Fruit fly (Drosophila melanogaster) whole organism, embryonic: Measurements from ENCODE around the gene CG7656.
A peak's percentile ranks its signal among the peaks of the same experiment; 100 is the strongest.

Experiments used
- Blimp-1 ChIP-seq: fragments of 200-800 bp; sonication (Bioruptor generic); optimal IDR thresholded peaks from 3 replicates; lab custom pipeline; 2018; ENCODE audit warnings: missing biosample characterization, missing genetic modification characterization, mild to moderate bottlenecking, moderate library complexity, missing genetic modification reagents
- CG10366 ChIP-seq: fragments of 200-800 bp; sonication (Bioruptor generic); IDR thresholded peaks from 2 replicates; pipeline ENCODE4 v1.3.6; 2022; ENCODE audit warnings: missing biosample characterization, missing genetic modification characterization
- CG11560 ChIP-seq: fragments of 200-800 bp; sonication (Bioruptor generic); IDR thresholded peaks from 3 replicates; pipeline ENCODE4 v1.3.6; 2022; ENCODE audit warnings: missing biosample characterization, missing genetic modification characterization
- CG12391 ChIP-seq: fragments of 200-800 bp; sonication (Bioruptor generic); optimal IDR thresholded peaks from 3 replicates; lab custom pipeline; 2018; ENCODE audit warnings: missing biosample characterization, mild to moderate bottlenecking, missing genetic modification characterization, moderate library complexity
- CG12769 ChIP-seq: fragments of 200-800 bp; sonication (Bioruptor generic); optimal IDR thresholded peaks from 2 replicates; lab custom pipeline; 2019; ENCODE audit warnings: missing biosample characterization, mild to moderate bottlenecking, missing genetic modification characterization, moderate library complexity
- CG14050 ChIP-seq: fragments of 200-800 bp; sonication (Bioruptor generic); IDR thresholded peaks from 3 replicates; pipeline ENCODE4 v1.3.6; 2022; ENCODE audit warnings: missing biosample characterization, missing genetic modification characterization
- CG15479 ChIP-seq: fragments of 200-800 bp; sonication (Bioruptor generic); optimal IDR thresholded peaks from 3 replicates; lab custom pipeline; 2019; ENCODE audit warnings: missing biosample characterization, mild to moderate bottlenecking, missing genetic modification characterization, moderate library complexity
- CG16863 ChIP-seq: fragments of 200-800 bp; sonication (Bioruptor generic); optimal IDR thresholded peaks from 3 replicates; lab custom pipeline; 2016; ENCODE audit warnings: missing biosample characterization, missing genetic modification characterization
- CG18619 ChIP-seq: fragments of 200-800 bp; sonication (Bioruptor generic); optimal IDR thresholded peaks from 3 replicates; lab custom pipeline; 2017; ENCODE audit warnings: missing biosample characterization, mild to moderate bottlenecking, missing genetic modification characterization
- CG2120 ChIP-seq: fragments of 200-800 bp; sonication (Bioruptor generic); optimal IDR thresholded peaks from 3 replicates; lab custom pipeline; 2016; ENCODE audit warnings: missing biosample characterization, missing genetic modification characterization
- CG2678 ChIP-seq: fragments of 200-800 bp; sonication (Bioruptor generic); optimal IDR thresholded peaks from 3 replicates; lab custom pipeline; 2019; ENCODE audit warnings: missing biosample characterization, mild to moderate bottlenecking, missing genetic modification characterization, moderate library complexity
- CG6813 ChIP-seq: fragments of 200-800 bp; sonication (Bioruptor generic); optimal IDR thresholded peaks from 2 replicates; lab custom pipeline; 2017; ENCODE audit warnings: missing biosample characterization, missing genetic modification characterization, mild to moderate bottlenecking, moderate library complexity, missing genetic modification reagents
- CG7839 ChIP-seq: fragments of 200-800 bp; sonication (Bioruptor generic); optimal IDR thresholded peaks from 3 replicates; lab custom pipeline; 2018; ENCODE audit warnings: missing biosample characterization, mild to moderate bottlenecking, missing genetic modification characterization, moderate library complexity
- D19A ChIP-seq: fragments of 200-800 bp; optimal IDR thresholded peaks from 3 replicates; lab custom pipeline; 2019; ENCODE audit warnings: missing biosample characterization, mild to moderate bottlenecking, missing genetic modification characterization, moderate library complexity
- Fer2 ChIP-seq: fragments of 200-800 bp; sonication (Bioruptor generic); optimal IDR thresholded peaks from 2 replicates; lab custom pipeline; 2018; ENCODE audit warnings: missing biosample characterization, mild to moderate bottlenecking, missing genetic modification characterization, moderate library complexity
- Hr51 ChIP-seq, 2 experiments: fragments of 200-800 bp; sonication (Bioruptor generic); optimal IDR thresholded peaks; 2 replicates in 1 of 2; 3 replicates in 1 of 2; lab custom pipeline; 2016 to 2018; ENCODE audit warnings: missing biosample characterization in 2 of 2, missing genetic modification characterization in 2 of 2, mild to moderate bottlenecking in 1 of 2, moderate library complexity in 1 of 2
- Hr78 ChIP-seq, 2 experiments: fragments of 200-800 bp in 1 of 2; fragments of >200 bp in 1 of 2; sonication (Bioruptor generic) in 1 of 2; optimal IDR thresholded peaks; 2 replicates each; lab custom pipeline; 2017 to 2019; ENCODE audit warnings: missing biosample characterization in 2 of 2, missing genetic modification characterization in 2 of 2, mild to moderate bottlenecking in 1 of 2, moderate library complexity in 1 of 2
- Mad ChIP-seq: fragments of 200-800 bp; sonication (Bioruptor generic); optimal IDR thresholded peaks from 2 replicates; lab custom pipeline; 2016; ENCODE audit warnings: missing biosample characterization, missing genetic modification characterization
- Oli ChIP-seq: fragments of 200-800 bp; sonication (Bioruptor generic); optimal IDR thresholded peaks from 2 replicates; lab custom pipeline; 2018; ENCODE audit warnings: missing biosample characterization, mild to moderate bottlenecking, missing genetic modification characterization, moderate library complexity
- Pdp1 ChIP-seq, 2 experiments: fragments of 200-800 bp; sonication (Bioruptor generic); optimal IDR thresholded peaks; 3 replicates each; lab custom pipeline; 2016; ENCODE audit warnings: missing biosample characterization in 2 of 2, missing genetic modification characterization in 2 of 2, mild to moderate bottlenecking in 1 of 2, moderate library complexity in 1 of 2
- Ptx1 ChIP-seq: fragments of 200-800 bp; sonication (Bioruptor generic); IDR thresholded peaks from 2 replicates; pipeline ENCODE4 v1.3.6; 2022; ENCODE audit warnings: missing biosample characterization, missing genetic modification characterization
- Rfx ChIP-seq: fragments of 200-800 bp; sonication (Bioruptor generic); IDR thresholded peaks from 2 replicates; pipeline ENCODE4 v1.3.6; 2022; ENCODE audit warnings: missing biosample characterization, missing genetic modification characterization
- Sox102F ChIP-seq: fragments of 200-800 bp; sonication (Bioruptor generic); optimal IDR thresholded peaks from 2 replicates; lab custom pipeline; 2018; ENCODE audit warnings: missing biosample characterization, mild to moderate bottlenecking, missing genetic modification characterization, moderate library complexity
- bsh ChIP-seq, 2 experiments: fragments of 200-800 bp; sonication (Bioruptor generic); optimal IDR thresholded peaks; 2 replicates each; lab custom pipeline; 2017 to 2018; ENCODE audit warnings: mild to moderate bottlenecking in 2 of 2, missing biosample characterization in 2 of 2, missing genetic modification characterization in 2 of 2, moderate library complexity in 1 of 2
- chm ChIP-seq: fragments of 200-800 bp; sonication (Bioruptor generic); IDR thresholded peaks from 2 replicates; pipeline ENCODE4 v1.3.6; 2022; ENCODE audit warnings: missing biosample characterization, missing genetic modification characterization
- ci ChIP-seq: fragments of 200-800 bp; sonication (Bioruptor generic); IDR thresholded peaks from 3 replicates; pipeline ENCODE4 v1.3.6; 2022; ENCODE audit warnings: missing biosample characterization, missing genetic modification characterization
- dmrt99B ChIP-seq: fragments of 200-800 bp; sonication (Bioruptor generic); optimal IDR thresholded peaks from 2 replicates; lab custom pipeline; 2018; ENCODE audit warnings: missing biosample characterization, mild to moderate bottlenecking, missing genetic modification characterization, moderate library complexity
- dpn ChIP-seq, 2 experiments: fragments of 200-800 bp; sonication (Bioruptor generic); optimal IDR thresholded peaks; 3 replicates each; lab custom pipeline; 2016; ENCODE audit warnings: missing biosample characterization in 2 of 2, missing genetic modification characterization in 2 of 2
- ems ChIP-seq: fragments of 200-800 bp; sonication (Bioruptor generic); optimal IDR thresholded peaks from 3 replicates; lab custom pipeline; 2016; ENCODE audit warnings: missing biosample characterization, missing genetic modification characterization
- fru ChIP-seq: fragments of >200 bp; optimal IDR thresholded peaks from 2 replicates; lab custom pipeline; 2017
- grau ChIP-seq: fragments of 200-800 bp; optimal IDR thresholded peaks from 3 replicates; lab custom pipeline; 2019; ENCODE audit warnings: missing biosample characterization, mild to moderate bottlenecking, missing genetic modification characterization, moderate library complexity
- grn ChIP-seq: fragments of 200-800 bp; sonication (Bioruptor generic); optimal IDR thresholded peaks from 3 replicates; lab custom pipeline; 2017; ENCODE audit warnings: missing biosample characterization, missing genetic modification characterization
- hkb ChIP-seq, 2 experiments: fragments of 200-800 bp in 1 of 2; fragments of >200 bp in 1 of 2; sonication (Bioruptor generic) in 1 of 2; IDR thresholded peaks in 1 of 2; optimal IDR thresholded peaks in 1 of 2; 2 replicates each; pipeline versions ENCODE4 v1.3.6 to Lab custom; 2017 to 2022; ENCODE audit warnings: missing biosample characterization in 1 of 2, missing genetic modification characterization in 1 of 2
- inv ChIP-seq: fragments of 200-800 bp; sonication (Bioruptor generic); IDR thresholded peaks from 2 replicates; pipeline ENCODE4 v1.3.6; 2022; ENCODE audit warnings: missing biosample characterization, missing genetic modification characterization; ENCODE audit not compliant: partially characterized antibody
- kay ChIP-seq: fragments of 200-800 bp; sonication (Bioruptor generic); optimal IDR thresholded peaks from 2 replicates; lab custom pipeline; 2016; ENCODE audit warnings: missing biosample characterization, missing genetic modification characterization
- knrl ChIP-seq: fragments of 200-800 bp; sonication (Bioruptor generic); IDR thresholded peaks from 3 replicates; pipeline ENCODE4 v1.3.6; 2022; ENCODE audit warnings: missing biosample characterization, missing genetic modification characterization; ENCODE audit not compliant: partially characterized antibody
- lab ChIP-seq: fragments of 200-800 bp; sonication (Bioruptor generic); optimal IDR thresholded peaks from 3 replicates; lab custom pipeline; 2017; ENCODE audit warnings: missing biosample characterization, missing genetic modification characterization, mild to moderate bottlenecking, moderate library complexity, missing genetic modification reagents
- prd ChIP-seq, 3 experiments: fragments of >200 bp in 2 of 3; fragments of 200-800 bp in 1 of 3; sonication (Bioruptor generic) in 1 of 3; optimal IDR thresholded peaks in 2 of 3; IDR thresholded peaks in 1 of 3; 2 replicates in 2 of 3; 3 replicates in 1 of 3; pipeline versions ENCODE4 v1.3.6 to Lab custom; 2017 to 2022; ENCODE audit warnings: missing biosample characterization in 1 of 3, missing genetic modification characterization in 1 of 3
- ranshi ChIP-seq: fragments of 200-800 bp; sonication (Bioruptor generic); IDR thresholded peaks from 2 replicates; pipeline ENCODE4 v1.3.6; 2022; ENCODE audit warnings: missing biosample characterization, missing genetic modification characterization
- shn ChIP-seq: fragments of 200-800 bp; sonication (Bioruptor generic); optimal IDR thresholded peaks from 3 replicates; lab custom pipeline; 2016; ENCODE audit warnings: missing biosample characterization, missing genetic modification characterization
- twi ChIP-seq: fragments of 200-800 bp; optimal IDR thresholded peaks from 2 replicates; lab custom pipeline; 2019; ENCODE audit warnings: missing biosample characterization, mild to moderate bottlenecking, missing genetic modification characterization, moderate library complexity
- wdn ChIP-seq: fragments of 200-800 bp; sonication (Bioruptor generic); IDR thresholded peaks from 2 replicates; pipeline ENCODE4 v1.3.6; 2022; ENCODE audit warnings: missing biosample characterization, missing genetic modification characterization
- zfh1 ChIP-seq: fragments of 200-800 bp; sonication (Bioruptor generic); IDR thresholded peaks from 3 replicates; pipeline ENCODE4 v1.3.6; 2022; ENCODE audit warnings: missing biosample characterization, missing genetic modification characterization

CG7656 gene

dm6 chr3L:15595175-15595724 is 7.3 kb upstream of the CG7656 start (continued):
- TF ChIP-seq CG2678 (peak; percentile 6), prd (optimal IDR thresholded peaks at IDR 0.05; lab: Kevin White, UChicago) (no peak), prd (GFP tag; IDR thresholded peaks at IDR 0.05; lab: Robert Waterston, UW) (0 out of 3 replicates have a peak, but pooled peaks have one; percentile 26), Blimp-1 (GFP tag; lab: Kevin White, UChicago) (peak; percentile 9), chm (0 out of 2 replicates have a peak, but pooled peaks have one; percentile 20), hkb (optimal IDR thresholded peaks at IDR 0.05; lab: Kevin White, UChicago) (no peak), hkb (GFP tag; IDR thresholded peaks at IDR 0.05; lab: Robert Waterston, UW) (0 out of 2 replicates have a peak, but pooled peaks have one; percentile 10), Rfx (GFP tag; lab: Robert Waterston, UW) (peak; percentile 14; the same call in 1 of the 2 replicates), CG11560 (tag; lab: Robert Waterston, UW) (no peak), Pdp1 (GFP tag; optimal IDR thresholded peaks at IDR 0.05; lab: Kevin White, UChicago) (peak in 1 of 2 experiments; percentile 35), zfh1 (GFP tag; lab: Robert Waterston, UW) (0 out of 3 replicates have a peak, but pooled peaks have one; percentile 34), CG18619 (GFP tag; lab: Kevin White, UChicago) (no peak), inv (GFP tag; lab: Robert Waterston, UW) (no peak), CG12769 (tag; lab: Kevin White, UChicago) (peak; percentile 5), grn (GFP tag; lab: Kevin White, UChicago) (peak; percentile 46), dpn (GFP tag; optimal IDR thresholded peaks at IDR 0.05; lab: Kevin White, UChicago) (no peak), bsh (GFP tag; optimal IDR thresholded peaks at IDR 0.05; lab: Kevin White, UChicago) (peak in 1 of 2 experiments; percentile 29), ranshi (GFP tag; lab: Robert Waterston, UW) (peak; percentile 44; the same call in 1 of the 2 replicates), Fer2 (tag; lab: Kevin White, UChicago) (no peak), Hr51 (GFP tag; optimal IDR thresholded peaks at IDR 0.05; lab: Kevin White, UChicago) (peak in 1 of 2 experiments; percentile 29), shn (GFP tag; lab: Kevin White, UChicago) (no peak), Ptx1 (GFP tag; lab: Robert Waterston, UW) (no peak; the same call in 1 of the 2 replicates), CG2120 (GFP tag; lab: Kevin White, UChicago) (peak; percentile 42), CG12391 (tag; lab: Kevin White, UChicago) (peak; percentile 23), lab (GFP tag; lab: Kevin White, UChicago) (peak; percentile 29), CG7839 (tag; lab: Kevin White, UChicago) (peak; percentile 21), kay (GFP tag; lab: Kevin White, UChicago) (peak; percentile 8), CG6813 (GFP tag; lab: Kevin White, UChicago) (no peak), fru (no peak), CG15479 (GFP tag; lab: Kevin White, UChicago) (peak; percentile 63), dmrt99B (tag; lab: Kevin White, UChicago) (peak; percentile 10), Sox102F (GFP tag; lab: Kevin White, UChicago) (peak; percentile 14), D19A (tag; lab: Kevin White, UChicago) (peak; percentile 52), grau (tag; lab: Kevin White, UChicago) (peak; percentile 23), Mad (GFP tag; lab: Kevin White, UChicago) (no peak), ci (GFP tag; lab: Robert Waterston, UW) (0 out of 3 replicates have a peak, but pooled peaks have one; percentile 39), knrl (no peak), Hr78 (GFP tag; optimal IDR thresholded peaks at IDR 0.05; lab: Kevin White, UChicago) (peak in 1 of 2 experiments; percentile 17), CG16863 (GFP tag; lab: Kevin White, UChicago) (peak; percentile 15), wdn (GFP tag; lab: Robert Waterston, UW) (0 out of 2 replicates have a peak, but pooled peaks have one; percentile 17), Oli (tag; lab: Kevin White, UChicago) (peak; percentile 30), ems (no peak), twi (tag; lab: Kevin White, UChicago) (peak; percentile 23), CG14050 (GFP tag; lab: Robert Waterston, UW) (0 out of 3 replicates have a peak, but pooled peaks have one; percentile 27), CG10366 (peak; percentile 9; the same call in 1 of the 2 replicates)
- TF ChIP-seq, all 482 proteins: peak for 49
